Worm (Caenorhabditis elegans) whole organism, L1 larva: ENCODE results near the gene F59C12.4.

Source experiments
- F16B12.6 ChIP-seq: fragments of 150-350 bp; optimal IDR thresholded peaks from 2 replicates; lab custom pipeline; 2014; ENCODE audit warnings: missing biosample characterization, missing genetic modification characterization
- Y116A8C.19 ChIP-seq: sonication (generic microtip); optimal IDR thresholded peaks from 2 replicates; lab custom pipeline; 2016; ENCODE audit warnings: missing compliant biosample characterization, missing genetic modification characterization, borderline replicate concordance
- aly-2 ChIP-seq: fragments of 150-350 bp; optimal IDR thresholded peaks from 2 replicates; lab custom pipeline; 2014; ENCODE audit warnings: missing biosample characterization, missing genetic modification characterization
- ama-1 ChIP-seq: fragments of 150-350 bp; optimal IDR thresholded peaks from 2 replicates; lab custom pipeline; 2014
- blmp-1 ChIP-seq: fragments of 150-350 bp; optimal IDR thresholded peaks from 2 replicates; lab custom pipeline; 2014; ENCODE audit warnings: missing biosample characterization, missing genetic modification characterization
- ceh-63 ChIP-seq: fragments of 200-800 bp; sonication (Bioruptor generic); optimal IDR thresholded peaks from 2 replicates; lab custom pipeline; 2018; ENCODE audit warnings: mild to moderate bottlenecking, missing genetic modification characterization, missing compliant biosample characterization
- ceh-8 ChIP-seq: fragments of 200-800 bp; sonication (Bioruptor generic); optimal IDR thresholded peaks from 2 replicates; lab custom pipeline; 2018; ENCODE audit warnings: mild to moderate bottlenecking, missing genetic modification characterization, moderate library complexity, missing compliant biosample characterization
- ceh-82 ChIP-seq, 3 experiments: fragments of 150-350 bp in 1 of 3; sonication (generic microtip) in 2 of 3; optimal IDR thresholded peaks; 2 replicates each; lab custom pipeline; 2014 to 2017; ENCODE audit warnings: missing biosample characterization in 3 of 3, missing genetic modification characterization in 3 of 3
- ceh-90 ChIP-seq: sonication (generic microtip); optimal IDR thresholded peaks from 2 replicates; lab custom pipeline; 2016; ENCODE audit warnings: missing genetic modification characterization, missing compliant biosample characterization
- dsc-1 ChIP-seq: sonication (generic microtip); optimal IDR thresholded peaks from 2 replicates; lab custom pipeline; 2016; ENCODE audit warnings: mild to moderate bottlenecking, missing genetic modification characterization, missing compliant biosample characterization
- efl-1 ChIP-seq, 4 experiments: fragments of 150-350 bp; optimal IDR thresholded peaks in 3 of 4; peaks in 1 of 4; 1 replicate in 1 of 4; 2 replicates in 3 of 4; lab custom pipeline; 2014; ENCODE audit warnings: missing biosample characterization in 2 of 4, missing genetic modification characterization in 2 of 4, missing genetic modification reagents in 2 of 4
- efl-3 ChIP-seq: fragments of 200-800 bp; sonication (Bioruptor generic); optimal IDR thresholded peaks from 2 replicates; lab custom pipeline; 2018; ENCODE audit warnings: mild to moderate bottlenecking, missing genetic modification characterization, missing compliant biosample characterization
- egl-13 ChIP-seq: sonication (generic microtip); optimal IDR thresholded peaks from 2 replicates; lab custom pipeline; 2016; ENCODE audit warnings: missing genotype, missing genetic modification reagents, missing genetic modification characterization, missing compliant biosample characterization
- elt-2 ChIP-seq: sonication (generic microtip); optimal IDR thresholded peaks from 2 replicates; lab custom pipeline; 2016; ENCODE audit warnings: missing genetic modification characterization, mild to moderate bottlenecking, inconsistent platforms, missing compliant biosample characterization, missing genetic modification reagents
- elt-3 ChIP-seq, 6 experiments: fragments of 150-350 bp in 1 of 6; sonication (generic microtip); optimal IDR thresholded peaks; 2 replicates each; lab custom pipeline; 2017 to 2018; ENCODE audit warnings: missing biosample characterization in 6 of 6, missing genetic modification characterization in 6 of 6, inconsistent platforms in 1 of 6
- fkh-4 ChIP-seq: sonication (generic microtip); optimal IDR thresholded peaks from 2 replicates; lab custom pipeline; 2016; ENCODE audit warnings: missing compliant biosample characterization, missing genetic modification characterization, borderline replicate concordance
- grh-1 ChIP-seq: fragments of 200-800 bp; sonication (Bioruptor generic); IDR thresholded peaks from 2 replicates; pipeline ENCODE4 v1.3.6; 2022; ENCODE audit warnings: missing genetic modification reagents, missing genetic modification characterization, missing compliant biosample characterization
- hlh-17 ChIP-seq: fragments of 200-800 bp; sonication (Bioruptor generic); optimal IDR thresholded peaks from 2 replicates; lab custom pipeline; 2018; ENCODE audit warnings: missing genetic modification characterization, mild to moderate bottlenecking, missing compliant biosample characterization, moderate library complexity, borderline replicate concordance
- hlh-4 ChIP-seq: sonication (generic microtip); optimal IDR thresholded peaks from 2 replicates; lab custom pipeline; 2016; ENCODE audit warnings: mild to moderate bottlenecking, missing genetic modification characterization, missing compliant biosample characterization
- hpl-2 ChIP-seq: fragments of 150-350 bp; optimal IDR thresholded peaks from 2 replicates; lab custom pipeline; 2014; ENCODE audit warnings: missing biosample characterization, missing genetic modification reagents, missing genetic modification characterization
- irx-1 ChIP-seq: sonication (generic microtip); optimal IDR thresholded peaks from 2 replicates; lab custom pipeline; 2016; ENCODE audit warnings: missing genetic modification characterization, missing compliant biosample characterization
- jun-1 ChIP-seq: fragments of 150-350 bp; optimal IDR thresholded peaks from 2 replicates; lab custom pipeline; 2014; ENCODE audit warnings: missing biosample characterization, missing genetic modification reagents, missing genetic modification characterization
- lin-14 ChIP-seq: fragments of 200-800 bp; sonication (Bioruptor generic); optimal IDR thresholded peaks from 2 replicates; lab custom pipeline; 2018; ENCODE audit warnings: mild to moderate bottlenecking, missing genetic modification characterization, moderate library complexity, missing compliant biosample characterization
- lin-15B ChIP-seq: fragments of 150-350 bp; sonication (generic microtip); optimal IDR thresholded peaks from 3 replicates; lab custom pipeline; 2014; ENCODE audit warnings: missing biosample characterization, missing genetic modification characterization
- lir-3 ChIP-seq: sonication (generic microtip); optimal IDR thresholded peaks from 2 replicates; lab custom pipeline; 2016; ENCODE audit warnings: mild to moderate bottlenecking, missing genetic modification characterization, moderate library complexity, missing compliant biosample characterization; ENCODE audit not compliant: poor library complexity
- lsy-2 ChIP-seq, 2 experiments: fragments of 150-350 bp; optimal IDR thresholded peaks; 2 replicates each; lab custom pipeline; 2014; ENCODE audit warnings: missing biosample characterization in 2 of 2, missing genetic modification characterization in 2 of 2
- mef-2 ChIP-seq: fragments of 150-350 bp; optimal IDR thresholded peaks from 2 replicates; lab custom pipeline; 2014; ENCODE audit warnings: missing biosample characterization, missing genetic modification characterization
- nhr-12 ChIP-seq: sonication (generic microtip); optimal IDR thresholded peaks from 2 replicates; lab custom pipeline; 2017; ENCODE audit warnings: missing biosample characterization, missing genetic modification characterization
- nhr-20 ChIP-seq: sonication (generic microtip); optimal IDR thresholded peaks from 2 replicates; lab custom pipeline; 2016; ENCODE audit warnings: mild to moderate bottlenecking, missing genetic modification characterization, missing compliant biosample characterization
- nhr-237 ChIP-seq: fragments of 150-350 bp; optimal IDR thresholded peaks from 2 replicates; lab custom pipeline; 2014; ENCODE audit warnings: missing biosample characterization, missing genetic modification characterization
- nhr-47 ChIP-seq: sonication (generic microtip); optimal IDR thresholded peaks from 2 replicates; lab custom pipeline; 2016; ENCODE audit warnings: mild to moderate bottlenecking, missing genetic modification characterization, moderate library complexity, missing compliant biosample characterization
- nhr-71 ChIP-seq: sonication (generic microtip); optimal IDR thresholded peaks from 2 replicates; lab custom pipeline; 2016; ENCODE audit warnings: mild to moderate bottlenecking, missing genetic modification characterization, moderate library complexity, missing compliant biosample characterization
- nhr-84 ChIP-seq: sonication (generic microtip); optimal IDR thresholded peaks from 2 replicates; lab custom pipeline; 2017; ENCODE audit warnings: missing biosample characterization, missing genetic modification characterization
- nhr-85 ChIP-seq: sonication (generic microtip); peaks from one replicate; lab custom pipeline; 2016; ENCODE audit warnings: missing genetic modification characterization, inconsistent platforms, missing compliant biosample characterization
- nhr-90 ChIP-seq: sonication (generic microtip); optimal IDR thresholded peaks from 2 replicates; lab custom pipeline; 2016; ENCODE audit warnings: mild to moderate bottlenecking, missing genetic modification characterization, missing compliant biosample characterization; ENCODE audit not compliant: poor library complexity
- pag-3 ChIP-seq: sonication (generic microtip); optimal IDR thresholded peaks from 2 replicates; lab custom pipeline; 2017; ENCODE audit warnings: missing genetic modification characterization, mild to moderate bottlenecking, missing compliant biosample characterization, antibody characterized with exemption, borderline replicate concordance; ENCODE audit not compliant: insufficient read depth
- pqm-1 ChIP-seq: sonication (generic microtip); optimal IDR thresholded peaks from 3 replicates; lab custom pipeline; 2017; ENCODE audit warnings: missing biosample characterization, missing genetic modification characterization
- snpc-4 ChIP-seq: fragments of 150-350 bp; optimal IDR thresholded peaks from 2 replicates; lab custom pipeline; 2014; ENCODE audit warnings: missing biosample characterization, missing genetic modification characterization
- snu-23 ChIP-seq: sonication (generic microtip); optimal IDR thresholded peaks from 2 replicates; lab custom pipeline; 2016; ENCODE audit warnings: missing genetic modification characterization, missing compliant biosample characterization
- unc-98 ChIP-seq: fragments of 200-800 bp; sonication (Bioruptor generic); IDR thresholded peaks from 2 replicates; pipeline ENCODE4 v1.3.6; 2022; ENCODE audit warnings: missing genetic modification characterization, missing compliant biosample characterization

Gene F59C12.4

ce11 chrX:16558776-16559175 lies 43.6 kb downstream of the F59C12.4 start (continued):
- TF ChIP-seq jun-1 (peak; percentile 23), nhr-12 (no peak), ceh-63 (GFP tag; lab: Kevin White, UChicago) (no peak), nhr-90 (tag; lab: Kevin White, UChicago) (peak; percentile 62), pag-3 (tag; lab: Kevin White, UChicago) (no peak), irx-1 (tag; lab: Kevin White, UChicago) (peak; percentile 10)

DNA sequence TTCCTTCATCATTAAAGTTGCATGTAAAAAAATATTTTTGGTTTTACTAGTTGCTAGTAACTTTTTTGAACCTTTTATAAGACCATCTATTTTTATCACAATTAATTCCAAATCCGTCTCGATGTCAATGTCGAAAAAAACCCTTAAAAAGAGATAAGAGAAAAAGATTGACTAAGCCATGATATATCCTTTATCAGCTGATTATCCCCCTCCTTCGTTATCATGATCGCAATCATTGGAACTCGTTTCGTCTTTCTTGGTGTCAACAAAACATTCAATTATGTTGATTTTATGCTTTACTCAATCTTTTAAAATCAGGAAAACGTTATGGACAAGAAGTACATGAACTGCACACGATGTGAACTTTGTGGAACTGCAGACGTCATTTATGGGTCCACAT lies 44.3 kb downstream of the F59C12.4 start, which contains the start of gene K08B5.1:
Gene K08B5.1, plus strand, starts transcription at position 318 of the 400 bp plus-strand sequence.
- peak; percentile 13 for TF ChIP-seq lin-14
- TF ChIP-seq elt-3 (tag; optimal IDR thresholded peaks at IDR 0.05; lab: Kevin White, UChicago) = peak in 4 of 6 experiments; percentile 18 to 69 (median 52)
- TF ChIP-seq hlh-4 (tag; lab: Kevin White, UChicago) = no peak
- no peak for TF ChIP-seq lin-15B (tag; lab: Kevin White, UChicago)
- peak; percentile 50 for TF ChIP-seq blmp-1 (tag; lab: Kevin White, UChicago)
- no peak for TF ChIP-seq efl-3 (GFP tag; lab: Kevin White, UChicago)
- TF ChIP-seq dsc-1 = peak; percentile 40
- TF ChIP-seq aly-2 (tag; lab: Kevin White, UChicago) = no peak
- peak; percentile 42 for TF ChIP-seq nhr-85 (tag; lab: Kevin White, UChicago)

- TF ChIP-seq lin-14 (peak; percentile 56), nhr-84 (tag; lab: Kevin White, UChicago) (no peak), nhr-85 (tag; lab: Kevin White, UChicago) (peak; percentile 89), blmp-1 (tag; lab: Kevin White, UChicago) (peak; percentile 93)
Observed at ce11 chrX:16555726-16556125, 46.7 kb downstream of the F59C12.4 start.

- TF ChIP-seq ceh-82 (tag; optimal IDR thresholded peaks at IDR 0.05; lab: Kevin White, UChicago) (peak in 1 of 3 experiments; percentile 19), dsc-1 (peak; percentile 25), fkh-4 (no peak), hpl-2 (no peak), lin-14 (peak; percentile 64), pqm-1 (tag; lab: Kevin White, UChicago) (no peak), ceh-90 (tag; lab: Kevin White, UChicago) (no peak), efl-3 (GFP tag; lab: Kevin White, UChicago) (no peak), ama-1 (lab: Kevin White, UChicago) (no peak), mef-2 (tag; lab: Kevin White, UChicago) (no peak), Y116A8C.19 (tag; lab: Kevin White, UChicago) (no peak), hlh-17 (GFP tag; lab: Kevin White, UChicago) (no peak), grh-1 (no peak), efl-1 (optimal IDR thresholded peaks at IDR 0.05; lab: Kevin White, UChicago) (peak in 1 of 2 experiments; percentile 6), efl-1 (GFP tag; optimal IDR thresholded peaks at IDR 0.05 in 1 of 2; lab: Kevin White, UChicago) (no peak), nhr-71 (peak; percentile 48), lsy-2 (tag; optimal IDR thresholded peaks at IDR 0.05; lab: Kevin White, UChicago) (peak in 1 of 2 experiments; percentile 20), F16B12.6 (tag; lab: Kevin White, UChicago) (no peak), nhr-47 (tag; lab: Kevin White, UChicago) (no peak), nhr-237 (tag; lab: Kevin White, UChicago) (no peak), nhr-20 (peak; percentile 25), elt-2 (peak; percentile 46), lir-3 (tag; lab: Kevin White, UChicago) (no peak), snpc-4 (tag; lab: Kevin White, UChicago) (no peak), ceh-8 (GFP tag; lab: Kevin White, UChicago) (peak; percentile 9), snu-23 (GFP tag; lab: Kevin White, UChicago) (peak; percentile 17), jun-1 (no peak), unc-98 (GFP tag; lab: Robert Waterston, UW) (no peak), elt-3 (tag; optimal IDR thresholded peaks at IDR 0.05; lab: Kevin White, UChicago) (no peak), irx-1 (tag; lab: Kevin White, UChicago) (no peak), lin-15B (tag; lab: Kevin White, UChicago) (no peak), egl-13 (tag; lab: Kevin White, UChicago) (no peak)
Observed at ce11 chrX:16553845-16554426, 48.5 kb downstream of the F59C12.4 start, which contains the start of gene K08B5.2. K08B5.2 (minus strand) TSS chrX:16553887.
